Fruit fly (Drosophila melanogaster): ENCODE results near the gene CG6333.

The CG6333 gene

dm6 chr3L:17486794-17487726 is 1.0 kb upstream of the CG6333 start, which contains the start of gene Oatp74D (continued):
- TF ChIP-seq sob (GFP tag; IDR thresholded peaks at IDR 0.05) (peak; percentile 31; the same call in 1 of the 2 replicates), HLHmδ (GFP tag; optimal IDR thresholded peaks at IDR 0.05) (peak; percentile 66), CG15269 (tag; optimal IDR thresholded peaks at IDR 0.05) (peak; percentile 5), schlank (tag; optimal IDR thresholded peaks at IDR 0.05) (peak; percentile 21), Lpt (GFP tag; optimal IDR thresholded peaks at IDR 0.05) (no peak), Hand (GFP tag; optimal IDR thresholded peaks at IDR 0.05) (peak; percentile 70), CG4617 (GFP tag; optimal IDR thresholded peaks at IDR 0.05; ENCODE audit: borderline replicate concordance) (no peak), Gug (GFP tag; IDR thresholded peaks at IDR 0.05) (peak; percentile 11; the same call in 1 of the 4 replicates), CG12299 (tag; optimal IDR thresholded peaks at IDR 0.05) (peak; percentile 72), CG17328 (GFP tag; IDR thresholded peaks at IDR 0.05) (peak; percentile 22; the same call in 1 of the 2 replicates), crp (GFP tag; optimal IDR thresholded peaks at IDR 0.05) (peak in 1 of 2 experiments; percentile 32), lmd (GFP tag; IDR thresholded peaks at IDR 0.05) (0 out of 2 replicates have a peak, but pooled peaks have one; percentile 10), CG17186 (GFP tag; optimal IDR thresholded peaks at IDR 0.05) (peak; percentile 60), CG3281 (GFP tag; optimal IDR thresholded peaks at IDR 0.05) (peak; percentile 30), Awh (GFP tag; IDR thresholded peaks at IDR 0.05) (peak; percentile 15; the same call in 1 of the 2 replicates), CG13296 (GFP tag; optimal IDR thresholded peaks at IDR 0.05) (peak; percentile 65), ERR (GFP tag; optimal IDR thresholded peaks at IDR 0.05) (peak; percentile 8), Hr78 (GFP tag; optimal IDR thresholded peaks at IDR 0.05) (peak in 1 of 2 experiments; percentile 13), CG7357 (GFP tag; IDR thresholded peaks at IDR 0.05) (no peak), CG7745 (tag; optimal IDR thresholded peaks at IDR 0.05) (no peak), CG7556 (GFP tag; optimal IDR thresholded peaks at IDR 0.05) (peak; percentile 38), CG6175 (GFP tag; IDR thresholded peaks at IDR 0.05) (peak; percentile 41; the same call in 1 of the 3 replicates), h (optimal IDR thresholded peaks at IDR 0.05) (no peak), zen (tag; optimal IDR thresholded peaks at IDR 0.05) (no peak), nmo (GFP tag; optimal IDR thresholded peaks at IDR 0.05) (peak; percentile 25), ac (GFP tag; optimal IDR thresholded peaks at IDR 0.05) (peak; percentile 27), CG9932 (GFP tag; IDR thresholded peaks at IDR 0.05) (peak; percentile 58), Myb (GFP tag; optimal IDR thresholded peaks at IDR 0.05) (peak; percentile 17), CG6683 (GFP tag; optimal IDR thresholded peaks at IDR 0.05) (peak; percentile 53), pan (optimal IDR thresholded peaks at IDR 0.05) (no peak), pan (GFP tag; optimal IDR thresholded peaks at IDR 0.05 in 1 of 2, IDR thresholded peaks at IDR 0.05 in 1 of 2) (peak in 1 of 2 experiments; percentile 61), cg (GFP tag; optimal IDR thresholded peaks at IDR 0.05) (peak; percentile 99), fd102C (GFP tag; optimal IDR thresholded peaks at IDR 0.05) (peak; percentile 49), Hr39 (optimal IDR thresholded peaks at IDR 0.05) (no peak), CG8924 (tag; optimal IDR thresholded peaks at IDR 0.05) (peak; percentile 75), CG12071 (GFP tag; optimal IDR thresholded peaks at IDR 0.05) (peak; percentile 74), Bgb (GFP tag; IDR thresholded peaks at IDR 0.05; ENCODE audit: partially characterized antibody) (peak; percentile 68; the same call in 1 of the 2 replicates), CG14050 (GFP tag; IDR thresholded peaks at IDR 0.05) (no peak), CG2120 (GFP tag; optimal IDR thresholded peaks at IDR 0.05) (peak; percentile 70), ind (GFP tag; optimal IDR thresholded peaks at IDR 0.05) (peak; percentile 40), ttk (GFP tag; IDR thresholded peaks at IDR 0.05) (peak; percentile 7; the same call in 1 of the 2 replicates), row (GFP tag; IDR thresholded peaks at IDR 0.05) (peak; percentile 48; the same call in 2 of the 3 replicates), ab (GFP tag; optimal IDR thresholded peaks at IDR 0.05) (no peak), CG1529 (GFP tag; optimal IDR thresholded peaks at IDR 0.05) (peak; percentile 55), unpg (GFP tag; optimal IDR thresholded peaks at IDR 0.05) (peak; percentile 48), bsh (GFP tag; optimal IDR thresholded peaks at IDR 0.05) (peak in 1 of 2 experiments; percentile 34), CG17568 (GFP tag; optimal IDR thresholded peaks at IDR 0.05) (peak; percentile 68), CG8281 (tag; optimal IDR thresholded peaks at IDR 0.05) (peak; percentile 54)

Measured in whole organism, embryonic.